Worm (Caenorhabditis elegans): ENCODE data around the gene F23A7.5.

F23A7.5 gene

DNA sequence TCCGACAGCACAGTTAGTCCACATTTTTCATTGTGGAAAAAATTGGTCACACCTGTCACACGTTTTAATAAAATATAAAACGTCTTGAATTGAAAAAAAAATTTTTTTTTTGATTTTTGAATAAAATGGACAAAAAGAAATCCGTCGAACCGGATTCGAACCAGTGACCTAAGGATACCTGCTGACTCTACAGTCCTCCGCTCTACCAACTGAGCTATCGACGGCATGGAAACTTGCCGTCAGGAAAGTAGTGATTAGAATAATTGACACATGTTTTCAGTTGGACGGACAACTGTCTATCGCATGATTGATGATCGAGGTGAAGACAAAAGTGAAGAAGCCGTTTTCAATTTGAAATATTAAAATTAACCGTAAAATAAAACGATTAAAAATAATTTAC is 20.6 kb upstream of the F23A7.5 start (continued):
- TF ChIP-seq Y105C5A.15 (GFP tag; IDR thresholded peaks at IDR 0.05) (no peak), ceh-20 (GFP tag; IDR thresholded peaks at IDR 0.05) (no peak), egl-27 (tag; optimal IDR thresholded peaks at IDR 0.05) (no peak), zfp-2 (tag; optimal IDR thresholded peaks at IDR 0.05) (no peak), duxl-1 (tag; optimal IDR thresholded peaks at IDR 0.05; ENCODE audit: poor library complexity) (peak; percentile 30), mxl-3 (GFP tag; optimal IDR thresholded peaks at IDR 0.05) (no peak), vab-7 (GFP tag; IDR thresholded peaks at IDR 0.05) (0 out of 2 replicates have a peak, but pooled peaks have one; percentile 9), nhr-28 (tag; optimal IDR thresholded peaks at IDR 0.05) (no peak), T26A8.4 (GFP tag; IDR thresholded peaks at IDR 0.05) (no peak), ZK337.2 (GFP tag; IDR thresholded peaks at IDR 0.05) (no peak), zfp-3 (GFP tag; conservative IDR thresholded peaks at IDR 0.05) (no peak), lin-38 (GFP tag; IDR thresholded peaks at IDR 0.05) (peak; percentile 31; the same call in 1 of the 2 replicates), nhr-6 (tag; optimal IDR thresholded peaks at IDR 0.05) (no peak)

DNA sequence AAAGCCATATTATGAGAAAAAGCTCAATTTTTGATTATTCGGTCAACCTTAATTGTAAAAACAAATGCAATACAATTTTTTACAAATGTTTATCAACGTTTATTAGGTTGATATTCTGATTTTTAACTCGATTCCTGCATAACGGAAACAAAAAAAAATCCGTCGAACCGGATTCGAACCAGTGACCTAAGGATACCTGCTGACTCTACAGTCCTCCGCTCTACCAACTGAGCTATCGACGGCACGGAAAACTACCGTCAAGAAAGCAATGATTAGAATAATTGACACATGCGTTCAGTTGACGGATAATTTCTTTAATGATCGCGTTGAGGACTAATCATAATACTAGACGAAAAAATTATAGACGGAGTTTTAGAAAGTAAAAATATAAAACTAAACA is 20.1 kb upstream of the F23A7.5 start:
- no peak for TF ChIP-seq gei-8 (GFP tag; optimal IDR thresholded peaks at IDR 0.05)
- no peak for TF ChIP-seq madf-9 (GFP tag; conservative IDR thresholded peaks at IDR 0.05)
- TF ChIP-seq sdz-12 (GFP tag; optimal IDR thresholded peaks at IDR 0.05): no peak
- no peak for TF ChIP-seq aha-1 (tag)
- TF ChIP-seq F49E8.2 (tag; optimal IDR thresholded peaks at IDR 0.05; ENCODE audit: borderline replicate concordance): no peak
- TF ChIP-seq ceh-28 (tag; optimal IDR thresholded peaks at IDR 0.05): no peak
- no peak for TF ChIP-seq hif-1 (tag; optimal IDR thresholded peaks at IDR 0.05)
- TF ChIP-seq dmd-8 (GFP tag; IDR thresholded peaks at IDR 0.05): 0 out of 2 replicates have a peak, but pooled peaks have one; percentile 4
- TF ChIP-seq unc-62 (GFP tag; optimal IDR thresholded peaks at IDR 0.05 in 1 of 2): no peak
- no peak for TF ChIP-seq unc-62 (tag; optimal IDR thresholded peaks at IDR 0.05)
- peak; percentile 47; the same call in 1 of the 2 replicates for TF ChIP-seq snpc-1.2 (GFP tag; IDR thresholded peaks at IDR 0.05)
- no peak for TF ChIP-seq zip-11 (GFP tag; IDR thresholded peaks at IDR 0.05)
- TF ChIP-seq F37D6.2 (tag; optimal IDR thresholded peaks at IDR 0.05): no peak
- TF ChIP-seq lin-1 (GFP tag; IDR thresholded peaks at IDR 0.05): no peak
- TF ChIP-seq ces-1 (GFP tag; optimal IDR thresholded peaks at IDR 0.05): no peak
- no peak for TF ChIP-seq nhr-76 (tag; optimal IDR thresholded peaks at IDR 0.05)
- TF ChIP-seq ztf-7 (tag; optimal IDR thresholded peaks at IDR 0.05): no peak
- no peak for TF ChIP-seq nhr-11 (tag; optimal IDR thresholded peaks at IDR 0.05)
- TF ChIP-seq lin-15B (tag; optimal IDR thresholded peaks at IDR 0.05): no peak
- TF ChIP-seq spr-1 (tag; optimal IDR thresholded peaks at IDR 0.05): no peak
- TF ChIP-seq F44E2.7 (GFP tag; IDR thresholded peaks at IDR 0.05): no peak
- peak; percentile 39; the same call in 1 of the 2 replicates for TF ChIP-seq pha-4 (GFP tag; IDR thresholded peaks at IDR 0.05)
- TF ChIP-seq pha-4 (tag; optimal IDR thresholded peaks at IDR 0.05): no peak
- TF ChIP-seq F26F4.8 (GFP tag; conservative IDR thresholded peaks at IDR 0.05): no peak
- TF ChIP-seq arid-1 (GFP tag; conservative IDR thresholded peaks at IDR 0.05): no peak
- no peak for TF ChIP-seq daf-16 (GFP tag; optimal IDR thresholded peaks at IDR 0.05)
- peak; percentile 8 for TF ChIP-seq daf-16 (tag; optimal IDR thresholded peaks at IDR 0.05)
- no peak for TF ChIP-seq fos-1 (tag; optimal IDR thresholded peaks at IDR 0.05)
- no peak for TF ChIP-seq dve-1 (tag; optimal IDR thresholded peaks at IDR 0.05; ENCODE audit: insufficient read depth)
- no peak for TF ChIP-seq lin-39 (tag; optimal IDR thresholded peaks at IDR 0.05)
- peak; percentile 70; the same call in 1 of the 2 replicates for TF ChIP-seq lim-7 (GFP tag; IDR thresholded peaks at IDR 0.05)
- no peak for TF ChIP-seq R02D3.7 (tag; optimal IDR thresholded peaks at IDR 0.05)
- no peak for TF ChIP-seq T20F7.1 (GFP tag; optimal IDR thresholded peaks at IDR 0.05)
- peak; percentile 14 for TF ChIP-seq dmd-6 (GFP tag; IDR thresholded peaks at IDR 0.05)
- TF ChIP-seq aly-2 (tag; optimal IDR thresholded peaks at IDR 0.05): no peak
- 0 out of 2 replicates have a peak, but pooled peaks have one; percentile 55 for TF ChIP-seq egl-43 (GFP tag; IDR thresholded peaks at IDR 0.05)
- TF ChIP-seq mxl-3 (GFP tag; optimal IDR thresholded peaks at IDR 0.05): no peak
- no peak for TF ChIP-seq spr-3 (GFP tag; optimal IDR thresholded peaks at IDR 0.05)
- TF ChIP-seq ztf-11 (tag; optimal IDR thresholded peaks at IDR 0.05): no peak
- no peak for TF ChIP-seq Y48G9A.11 (GFP tag; IDR thresholded peaks at IDR 0.05)
- no peak for TF ChIP-seq zfp-3 (GFP tag; conservative IDR thresholded peaks at IDR 0.05)
